Fruit fly (Drosophila melanogaster): ENCODE results near the gene Bruce.

dm6 chr3R:10311076-10311744 is 19.9 kb downstream of the Bruce start, which contains the start of gene CG6293:
- TF ChIP-seq CG8478 (optimal IDR thresholded peaks at IDR 0.05) (no peak), CTCF (optimal IDR thresholded peaks at IDR 0.05) (no peak)
